Fruit fly (Drosophila melanogaster): ENCODE data around the gene Surf6.
A peak's percentile ranks its signal among the peaks of the same experiment; 100 is the strongest.

Surf6 gene

DNA sequence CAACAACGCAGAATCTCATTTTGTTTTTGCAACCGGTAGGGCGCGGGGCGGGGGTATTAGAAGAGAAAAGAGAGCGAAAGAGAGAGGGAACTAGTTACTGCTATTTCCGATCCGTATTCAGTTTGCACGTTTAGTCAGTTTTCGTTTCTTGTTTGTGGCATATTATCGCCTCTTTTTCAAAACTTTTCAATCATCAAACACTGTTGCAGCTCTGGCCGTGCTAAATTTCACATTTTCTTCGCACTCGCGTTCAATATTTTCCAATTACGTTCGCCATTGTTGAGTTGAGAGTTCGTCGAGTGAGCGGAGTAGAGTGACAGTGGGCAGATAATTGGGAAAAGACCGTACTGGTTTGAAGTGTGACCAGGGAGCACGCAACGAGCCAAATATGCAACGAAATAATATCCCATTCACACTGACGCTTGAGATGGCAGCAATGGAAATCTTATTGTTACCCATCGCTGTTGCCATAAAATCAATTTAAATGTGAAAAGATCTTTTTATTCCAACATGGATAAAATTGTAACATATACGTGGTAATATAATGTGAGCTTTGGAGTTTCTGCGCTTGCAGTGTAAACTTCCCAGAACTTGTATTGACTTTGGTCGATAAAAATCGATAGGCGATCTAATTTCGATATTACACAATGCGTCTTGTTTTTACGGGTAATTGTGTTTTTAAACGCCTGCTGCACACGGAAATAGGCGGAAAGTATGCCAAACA, 43.5 kb downstream of the Surf6 start, which contains the start of the genes Ire1 and Mrm2 (continued):
- peak; percentile 100 for TF ChIP-seq ssp (GFP tag; IDR thresholded peaks at IDR 0.05)
- TF ChIP-seq CG10565 (GFP tag; optimal IDR thresholded peaks at IDR 0.05), result no peak
- peak; percentile 48 for TF ChIP-seq CG3995 (GFP tag; optimal IDR thresholded peaks at IDR 0.05)
- TF ChIP-seq CG14441 (GFP tag; IDR thresholded peaks at IDR 0.05), result peak; percentile 80
- peak; percentile 58 for TF ChIP-seq B-H2 (GFP tag; optimal IDR thresholded peaks at IDR 0.05)
- TF ChIP-seq sr (GFP tag; IDR thresholded peaks at IDR 0.05), result 0 out of 3 replicates have a peak, but pooled peaks have one; percentile 3
- peak; percentile 87 for TF ChIP-seq Abd-B (GFP tag; optimal IDR thresholded peaks at IDR 0.05)
- TF ChIP-seq Side (GFP tag; optimal IDR thresholded peaks at IDR 0.05), result peak; percentile 82
- peak; percentile 20 to 78 for TF ChIP-seq bsh (GFP tag; optimal IDR thresholded peaks at IDR 0.05)
- TF ChIP-seq CG10431 (GFP tag; optimal IDR thresholded peaks at IDR 0.05), result peak; percentile 14
- TF ChIP-seq CG15514 (GFP tag; optimal IDR thresholded peaks at IDR 0.05), result peak; percentile 88
- peak; percentile 63 for TF ChIP-seq Oli (tag; optimal IDR thresholded peaks at IDR 0.05)
- TF ChIP-seq CG10654 (GFP tag; optimal IDR thresholded peaks at IDR 0.05), result peak; percentile 69
- TF ChIP-seq CG6689 (GFP tag; IDR thresholded peaks at IDR 0.05), result peak; percentile 81
- TF ChIP-seq Six4 (GFP tag; optimal IDR thresholded peaks at IDR 0.05), result peak; percentile 56
- TF ChIP-seq pb (GFP tag; optimal IDR thresholded peaks at IDR 0.05), result peak; percentile 82
- TF ChIP-seq Fer3 (tag; optimal IDR thresholded peaks at IDR 0.05), result peak; percentile 70
- peak; percentile 61 for TF ChIP-seq CG8089 (GFP tag; optimal IDR thresholded peaks at IDR 0.05)
- peak; percentile 95 for TF ChIP-seq pzg (GFP tag; optimal IDR thresholded peaks at IDR 0.05)
- peak; percentile 63 for TF ChIP-seq CG6272 (GFP tag; IDR thresholded peaks at IDR 0.05)
- peak; percentile 64 for TF ChIP-seq CG18619 (GFP tag; optimal IDR thresholded peaks at IDR 0.05)
- peak; percentile 57; the same call in 1 of the 2 replicates for TF ChIP-seq chm (GFP tag; IDR thresholded peaks at IDR 0.05)
- TF ChIP-seq HLH3B (GFP tag; IDR thresholded peaks at IDR 0.05), result peak; percentile 72
- TF ChIP-seq CG6791 (GFP tag; IDR thresholded peaks at IDR 0.05; ENCODE audit: partially characterized antibody), result peak; percentile 74; the same call in 2 of the 3 replicates
- TF ChIP-seq Asciz (GFP tag; optimal IDR thresholded peaks at IDR 0.05), result no peak
- TF ChIP-seq CG34224 (GFP tag; IDR thresholded peaks at IDR 0.05; ENCODE audit: partially characterized antibody), result peak; percentile 79
- TF ChIP-seq B-H1 (GFP tag; IDR thresholded peaks at IDR 0.05), result 0 out of 3 replicates have a peak, but pooled peaks have one; percentile 38
- TF ChIP-seq CG3407 (GFP tag; optimal IDR thresholded peaks at IDR 0.05), result peak; percentile 67
- TF ChIP-seq Neu2 (GFP tag; optimal IDR thresholded peaks at IDR 0.05; ENCODE audit: borderline replicate concordance), result no peak
- TF ChIP-seq abd-A (tag; optimal IDR thresholded peaks at IDR 0.05), result no peak
- TF ChIP-seq tup (GFP tag; optimal IDR thresholded peaks at IDR 0.05), result no peak
- no peak for TF ChIP-seq Dip2 (GFP tag; IDR thresholded peaks at IDR 0.05)
- TF ChIP-seq CG8765 (GFP tag; IDR thresholded peaks at IDR 0.05), result peak; percentile 76
- TF ChIP-seq p53 (GFP tag; optimal IDR thresholded peaks at IDR 0.05), result peak; percentile 83
- TF ChIP-seq CG34422 (GFP tag; IDR thresholded peaks at IDR 0.05), result peak; percentile 78
- TF ChIP-seq otp (GFP tag; IDR thresholded peaks at IDR 0.05), result 0 out of 3 replicates have a peak, but pooled peaks have one; percentile 36
- peak; percentile 77 for TF ChIP-seq disco-r (GFP tag; optimal IDR thresholded peaks at IDR 0.05)
- TF ChIP-seq eve (GFP tag; optimal IDR thresholded peaks at IDR 0.05), result no peak
- peak; percentile 79 for TF ChIP-seq CG15696 (tag; optimal IDR thresholded peaks at IDR 0.05)
- TF ChIP-seq cad (GFP tag; optimal IDR thresholded peaks at IDR 0.05), result no peak
- peak; percentile 74 for TF ChIP-seq inv (GFP tag; IDR thresholded peaks at IDR 0.05; ENCODE audit: partially characterized antibody)
- peak; percentile 76 for TF ChIP-seq CG4424 (GFP tag; optimal IDR thresholded peaks at IDR 0.05)
- peak; percentile 89 for TF ChIP-seq CG11456 (GFP tag; IDR thresholded peaks at IDR 0.05)
- peak; percentile 80 for TF ChIP-seq unpg (GFP tag; optimal IDR thresholded peaks at IDR 0.05)
- TF ChIP-seq CG7928 (GFP tag; optimal IDR thresholded peaks at IDR 0.05), result peak; percentile 41
- TF ChIP-seq HLHmδ (GFP tag; optimal IDR thresholded peaks at IDR 0.05), result peak; percentile 54
- peak; percentile 75 for TF ChIP-seq repo (GFP tag; optimal IDR thresholded peaks at IDR 0.05)
- peak; percentile 75 to 91 for TF ChIP-seq Trl (optimal IDR thresholded peaks at IDR 0.05)
- peak; percentile 86 for TF ChIP-seq Trl (GFP tag; optimal IDR thresholded peaks at IDR 0.05)
